Worm (Caenorhabditis elegans) whole organism, L1 larva: ENCODE data around the gene lec-2.

Experiments
- ama-1 ChIP-seq: fragments of 150-350 bp; optimal IDR thresholded peaks from 2 replicates; lab custom pipeline; 2014
- ceh-8 ChIP-seq: fragments of 200-800 bp; sonication (Bioruptor generic); optimal IDR thresholded peaks from 2 replicates; lab custom pipeline; 2018; ENCODE audit warnings: mild to moderate bottlenecking, missing genetic modification characterization, moderate library complexity, missing compliant biosample characterization
- dpl-1 ChIP-seq, 3 experiments: fragments of 150-350 bp in 2 of 3; sonication (generic microtip) in 1 of 3; optimal IDR thresholded peaks; 2 replicates each; lab custom pipeline; 2014 to 2017; ENCODE audit warnings: missing biosample characterization in 3 of 3, missing genetic modification characterization in 3 of 3, missing genetic modification reagents in 3 of 3
- efl-1 ChIP-seq, 4 experiments: fragments of 150-350 bp; optimal IDR thresholded peaks in 3 of 4; peaks in 1 of 4; 1 replicate in 1 of 4; 2 replicates in 3 of 4; lab custom pipeline; 2014; ENCODE audit warnings: missing biosample characterization in 2 of 4, missing genetic modification characterization in 2 of 4, missing genetic modification reagents in 2 of 4
- egl-27 ChIP-seq, 2 experiments: fragments of 150-350 bp in 1 of 2; sonication (generic microtip); optimal IDR thresholded peaks; 3 replicates each; lab custom pipeline; 2017 to 2018; ENCODE audit warnings: missing biosample characterization in 2 of 2, missing genetic modification characterization in 2 of 2, missing genetic modification reagents in 2 of 2
- lin-13 ChIP-seq: fragments of 150-350 bp; optimal IDR thresholded peaks from 2 replicates; lab custom pipeline; 2014; ENCODE audit warnings: missing biosample characterization, missing genetic modification reagents, missing genetic modification characterization
- lsy-2 ChIP-seq, 2 experiments: fragments of 150-350 bp; optimal IDR thresholded peaks; 2 replicates each; lab custom pipeline; 2014; ENCODE audit warnings: missing biosample characterization in 2 of 2, missing genetic modification characterization in 2 of 2
- mdl-1 ChIP-seq, 2 experiments: fragments of 150-350 bp; optimal IDR thresholded peaks; 2 replicates each; lab custom pipeline; 2014 to 2017; ENCODE audit warnings: missing biosample characterization in 2 of 2, missing genetic modification characterization in 2 of 2, inconsistent platforms in 1 of 2
- nhr-77 ChIP-seq: fragments of 150-350 bp; optimal IDR thresholded peaks from 2 replicates; lab custom pipeline; 2014; ENCODE audit warnings: missing biosample characterization, missing genetic modification characterization
- pqm-1 ChIP-seq: sonication (generic microtip); optimal IDR thresholded peaks from 3 replicates; lab custom pipeline; 2017; ENCODE audit warnings: missing biosample characterization, missing genetic modification characterization
- sup-37 ChIP-seq: fragments of 200-800 bp; sonication (Bioruptor generic); optimal IDR thresholded peaks from 2 replicates; lab custom pipeline; 2018; ENCODE audit warnings: mild to moderate bottlenecking, missing genetic modification characterization, missing compliant biosample characterization

- TF ChIP-seq dpl-1 (GFP tag; optimal IDR thresholded peaks at IDR 0.05; lab: Kevin White, UChicago) (no peak), sup-37 (GFP tag; lab: Kevin White, UChicago) (no peak), egl-27 (tag; optimal IDR thresholded peaks at IDR 0.05; lab: Kevin White, UChicago) (no peak), nhr-77 (tag; lab: Kevin White, UChicago) (no peak), lin-13 (GFP tag; lab: Kevin White, UChicago) (no peak), ama-1 (lab: Kevin White, UChicago) (no peak), pqm-1 (tag; lab: Kevin White, UChicago) (no peak), lsy-2 (tag; optimal IDR thresholded peaks at IDR 0.05; lab: Kevin White, UChicago) (no peak), efl-1 (optimal IDR thresholded peaks at IDR 0.05; lab: Kevin White, UChicago) (no peak), efl-1 (GFP tag; optimal IDR thresholded peaks at IDR 0.05 in 1 of 2; lab: Kevin White, UChicago) (no peak), ceh-8 (GFP tag; lab: Kevin White, UChicago) (no peak), mdl-1 (tag; optimal IDR thresholded peaks at IDR 0.05; lab: Kevin White, UChicago) (no peak)
Observed at ce11 chrII:10017528-10017927, 1.5 kb upstream of the lec-2 start.
